Worm (Caenorhabditis elegans) whole organism, L2 larva: ENCODE data around the gene H17B01.2.

ENCODE experiments used
- C34F6.9 ChIP-seq: fragments of 150-350 bp; optimal IDR thresholded peaks from 2 replicates; lab custom pipeline; 2014; ENCODE audit warnings: missing biosample characterization, missing genetic modification characterization
- F13H6.1 ChIP-seq: sonication (generic microtip); optimal IDR thresholded peaks from 2 replicates; lab custom pipeline; 2016; ENCODE audit warnings: missing genetic modification characterization, missing compliant biosample characterization
- egl-27 ChIP-seq: sonication (generic microtip); optimal IDR thresholded peaks from 3 replicates; lab custom pipeline; 2017; ENCODE audit warnings: missing biosample characterization, missing genetic modification reagents, missing genetic modification characterization
- elt-1 ChIP-seq: fragments of 150-350 bp; optimal IDR thresholded peaks from 2 replicates; lab custom pipeline; 2014; ENCODE audit warnings: missing biosample characterization, missing genetic modification characterization
- fos-1 ChIP-seq: fragments of 150-350 bp; optimal IDR thresholded peaks from 2 replicates; lab custom pipeline; 2014; ENCODE audit warnings: missing biosample characterization, missing genetic modification characterization
- gmeb-1 ChIP-seq: fragments of 150-350 bp; optimal IDR thresholded peaks from 2 replicates; lab custom pipeline; 2014; ENCODE audit warnings: missing biosample characterization, missing genetic modification characterization
- lin-11 ChIP-seq: fragments of 150-350 bp; sonication (generic microtip); optimal IDR thresholded peaks from 2 replicates; lab custom pipeline; 2014; ENCODE audit warnings: missing biosample characterization, missing genetic modification characterization, inconsistent platforms, mixed read lengths
- lin-13 ChIP-seq: fragments of 150-350 bp; optimal IDR thresholded peaks from 2 replicates; lab custom pipeline; 2014; ENCODE audit warnings: missing biosample characterization, missing genetic modification reagents, missing genetic modification characterization
- lsy-2 ChIP-seq, 2 experiments: fragments of 150-350 bp in 1 of 2; sonication (generic microtip) in 1 of 2; optimal IDR thresholded peaks; 2 replicates each; lab custom pipeline; 2014 to 2017; ENCODE audit warnings: missing biosample characterization in 2 of 2, missing genetic modification characterization in 2 of 2
- nhr-10 ChIP-seq: sonication (generic microtip); optimal IDR thresholded peaks from 2 replicates; lab custom pipeline; 2017; ENCODE audit warnings: missing biosample characterization, missing genetic modification characterization
- nhr-129 ChIP-seq: fragments of 150-350 bp; optimal IDR thresholded peaks from 2 replicates; lab custom pipeline; 2014; ENCODE audit warnings: missing biosample characterization, missing genetic modification characterization
- nhr-237 ChIP-seq: fragments of 150-350 bp; optimal IDR thresholded peaks from 2 replicates; lab custom pipeline; 2014; ENCODE audit warnings: missing biosample characterization, missing genetic modification characterization
- nhr-6 ChIP-seq: fragments of 150-350 bp; optimal IDR thresholded peaks from 2 replicates; lab custom pipeline; 2014; ENCODE audit warnings: missing biosample characterization, missing genetic modification characterization
- sem-4 ChIP-seq: fragments of 150-350 bp; optimal IDR thresholded peaks from 2 replicates; lab custom pipeline; 2014; ENCODE audit warnings: missing biosample characterization, missing genetic modification reagents, missing genetic modification characterization
- skn-1 ChIP-seq: sonication (generic microtip); optimal IDR thresholded peaks from 2 replicates; lab custom pipeline; 2017; ENCODE audit warnings: missing biosample characterization, missing genetic modification characterization
- sma-3 ChIP-seq: sonication (generic microtip); optimal IDR thresholded peaks from 2 replicates; lab custom pipeline; 2016; ENCODE audit warnings: missing genetic modification reagents, missing genetic modification characterization, missing compliant biosample characterization
- unc-55 ChIP-seq: fragments of 150-350 bp; sonication (generic microtip); optimal IDR thresholded peaks from 3 replicates; lab custom pipeline; 2014; ENCODE audit warnings: missing biosample characterization, missing genetic modification reagents, missing genetic modification characterization
- zag-1 ChIP-seq: fragments of 150-350 bp; optimal IDR thresholded peaks from 2 replicates; lab custom pipeline; 2014; ENCODE audit warnings: missing biosample characterization, missing genetic modification characterization
- ztf-11 ChIP-seq: sonication (generic microtip); optimal IDR thresholded peaks from 2 replicates; lab custom pipeline; 2017; ENCODE audit warnings: missing biosample characterization, missing genetic modification characterization

H17B01.2 gene

ce11 chrII:1518914-1519313 lies 48.5 kb downstream of the H17B01.2 start, which contains the start of gene Y51H7BR.8:
Gene Y51H7BR.8, plus strand, starts transcription at chrII:1519214.
- TF ChIP-seq elt-1 (no peak), C34F6.9 (tag; lab: Kevin White, UChicago) (no peak), nhr-129 (no peak), ztf-11 (tag; lab: Kevin White, UChicago) (no peak), zag-1 (tag; lab: Kevin White, UChicago) (no peak), egl-27 (tag; lab: Kevin White, UChicago) (no peak), nhr-6 (tag; lab: Kevin White, UChicago) (no peak), lsy-2 (tag; optimal IDR thresholded peaks at IDR 0.05; lab: Kevin White, UChicago) (no peak), sem-4 (tag; lab: Kevin White, UChicago) (no peak), lin-11 (no peak), F13H6.1 (tag; lab: Kevin White, UChicago) (no peak), skn-1 (tag; lab: Kevin White, UChicago) (no peak), lin-13 (no peak), gmeb-1 (tag; lab: Kevin White, UChicago) (no peak), nhr-10 (no peak), nhr-237 (tag; lab: Kevin White, UChicago) (no peak)

ce11 chrII:1519867-1520266 lies 49.5 kb downstream of the H17B01.2 start:
- peak; percentile 18 to 41 for TF ChIP-seq lsy-2 (tag; optimal IDR thresholded peaks at IDR 0.05; lab: Kevin White, UChicago)
- TF ChIP-seq nhr-129, result peak; percentile 14
- TF ChIP-seq lin-11, result no peak
- no peak for TF ChIP-seq sma-3 (GFP tag; lab: Kevin White, UChicago)
- TF ChIP-seq gmeb-1 (tag; lab: Kevin White, UChicago), result peak; percentile 20
- peak; percentile 41 for TF ChIP-seq unc-55 (GFP tag; lab: Kevin White, UChicago)
- TF ChIP-seq lin-13, result peak; percentile 40
- peak; percentile 6 for TF ChIP-seq F13H6.1 (tag; lab: Kevin White, UChicago)
- peak; percentile 27 for TF ChIP-seq fos-1 (tag; lab: Kevin White, UChicago)
